Fruit fly (Drosophila melanogaster) Kc167 (cell line): ENCODE results near the gene Myo95E.

Experiments
- Myc ChIP-seq: fragments of >200 bp; optimal IDR thresholded peaks from 2 replicates; lab custom pipeline; 2017; ENCODE audit warnings: missing external identifiers
- Sin3A ChIP-seq: fragments of >200 bp; optimal IDR thresholded peaks from 2 replicates; lab custom pipeline; 2018; ENCODE audit warnings: missing external identifiers
- h ChIP-seq: fragments of >200 bp; optimal IDR thresholded peaks from 3 replicates; lab custom pipeline; 2018; ENCODE audit warnings: missing external identifiers
- insv ChIP-seq: fragments of >200 bp; optimal IDR thresholded peaks from 3 replicates; lab custom pipeline; 2018; ENCODE audit warnings: missing external identifiers
- psq ChIP-seq: fragments of >200 bp; optimal IDR thresholded peaks from 2 replicates; lab custom pipeline; 2017; ENCODE audit warnings: missing external identifiers
- ttk ChIP-seq: sonication (Bioruptor generic); optimal IDR thresholded peaks from 2 replicates; lab custom pipeline; 2017; ENCODE audit warnings: missing external identifiers

DNA sequence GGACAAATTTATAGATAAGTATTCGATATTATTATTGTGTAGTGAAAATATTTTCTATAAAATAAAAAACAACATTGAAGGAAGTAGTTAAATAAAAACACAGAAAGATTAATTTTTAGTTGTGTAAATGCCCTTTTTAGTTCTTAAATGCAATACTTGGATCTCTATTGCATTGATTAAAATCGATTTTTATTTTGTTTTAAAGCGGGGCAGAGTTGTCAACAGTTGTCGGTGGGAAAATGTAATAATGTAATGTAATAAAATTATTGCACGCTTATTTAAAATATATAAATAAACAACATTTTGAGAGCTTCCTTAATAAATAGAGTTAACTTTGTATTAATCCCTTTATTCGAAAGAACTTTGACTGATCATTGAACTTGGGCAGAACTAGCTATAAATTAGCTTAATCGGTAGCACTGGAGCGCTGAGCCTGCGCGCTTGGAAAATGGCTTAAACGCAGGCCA lies 2.3 kb upstream of the Myo95E start, which contains the start of gene Apc2:
- TF ChIP-seq Sin3A (no peak), ttk (no peak), h (lab: Kevin White, UChicago) (no peak), insv (lab: Kevin White, UChicago) (no peak), Myc (lab: Kevin White, UChicago) (no peak), psq (lab: Kevin White, UChicago) (no peak)
